Fruit fly (Drosophila melanogaster) whole organism, embryonic: ENCODE data around the gene Pop4.

Source experiments
- Abd-B ChIP-seq: fragments of 200-800 bp; sonication (Bioruptor generic); optimal IDR thresholded peaks from 2 replicates; lab custom pipeline; 2018; ENCODE audit warnings: missing biosample characterization, mild to moderate bottlenecking, missing genetic modification characterization, moderate library complexity
- Blimp-1 ChIP-seq: fragments of 200-800 bp; sonication (Bioruptor generic); optimal IDR thresholded peaks from 3 replicates; lab custom pipeline; 2018; ENCODE audit warnings: missing biosample characterization, missing genetic modification characterization, mild to moderate bottlenecking, moderate library complexity, missing genetic modification reagents
- C15 ChIP-seq: fragments of 200-800 bp; sonication (Bioruptor generic); IDR thresholded peaks from 3 replicates; pipeline ENCODE4 v1.3.6; 2022; ENCODE audit warnings: missing biosample characterization, missing genetic modification characterization
- CG10431 ChIP-seq: fragments of 200-800 bp; sonication (Bioruptor generic); optimal IDR thresholded peaks from 3 replicates; lab custom pipeline; 2018; ENCODE audit warnings: missing biosample characterization, mild to moderate bottlenecking, missing genetic modification characterization
- CG11560 ChIP-seq: fragments of 200-800 bp; sonication (Bioruptor generic); IDR thresholded peaks from 3 replicates; pipeline ENCODE4 v1.3.6; 2022; ENCODE audit warnings: missing biosample characterization, missing genetic modification characterization
- CG13624 ChIP-seq: fragments of 200-800 bp; sonication (Bioruptor generic); optimal IDR thresholded peaks from 2 replicates; lab custom pipeline; 2016; ENCODE audit warnings: missing biosample characterization, missing genetic modification characterization
- CG1603 ChIP-seq: fragments of 200-800 bp; sonication (Bioruptor generic); optimal IDR thresholded peaks from 2 replicates; lab custom pipeline; 2019; ENCODE audit warnings: missing biosample characterization, mild to moderate bottlenecking, missing genetic modification characterization, moderate library complexity
- CG1647 ChIP-seq: fragments of 200-800 bp; sonication (Bioruptor generic); optimal IDR thresholded peaks from 3 replicates; lab custom pipeline; 2016; ENCODE audit warnings: missing biosample characterization, missing genetic modification characterization
- CG17361 ChIP-seq: fragments of 200-800 bp; sonication (Bioruptor generic); IDR thresholded peaks from 3 replicates; pipeline ENCODE4 v1.3.6; 2022; ENCODE audit warnings: missing biosample characterization, missing genetic modification characterization
- CG17385 ChIP-seq: fragments of 200-800 bp; sonication (Bioruptor generic); optimal IDR thresholded peaks from 3 replicates; lab custom pipeline; 2018; ENCODE audit warnings: missing biosample characterization, mild to moderate bottlenecking, missing genetic modification characterization
- CG18764 ChIP-seq: fragments of 200-800 bp; sonication (Bioruptor generic); optimal IDR thresholded peaks from 3 replicates; lab custom pipeline; 2016; ENCODE audit warnings: missing biosample characterization, missing genetic modification characterization
- CG2199 ChIP-seq: fragments of 200-800 bp; sonication (Bioruptor generic); IDR thresholded peaks from 3 replicates; pipeline ENCODE4 v1.3.6; 2022; ENCODE audit warnings: missing biosample characterization, missing genetic modification characterization
- CG32772 ChIP-seq: fragments of 200-800 bp; sonication (Bioruptor generic); IDR thresholded peaks from 2 replicates; pipeline ENCODE4 v1.3.6; 2022; ENCODE audit warnings: missing biosample characterization, missing genetic modification characterization
- CG3847 ChIP-seq: fragments of 200-800 bp; sonication (Bioruptor generic); IDR thresholded peaks from 2 replicates; pipeline ENCODE4 v1.3.6; 2022; ENCODE audit warnings: missing biosample characterization, missing genetic modification characterization
- CG7271 ChIP-seq: fragments of 200-800 bp; sonication (Bioruptor generic); optimal IDR thresholded peaks from 2 replicates; lab custom pipeline; 2018; ENCODE audit warnings: missing biosample characterization, mild to moderate bottlenecking, missing genetic modification characterization, moderate library complexity
- CG7357 ChIP-seq: fragments of 200-800 bp; sonication (Bioruptor generic); IDR thresholded peaks from 3 replicates; pipeline ENCODE4 v1.3.6; 2022; ENCODE audit warnings: missing biosample characterization, missing genetic modification characterization
- CG7786 ChIP-seq: fragments of 200-800 bp; sonication (Bioruptor generic); optimal IDR thresholded peaks from 2 replicates; lab custom pipeline; 2016; ENCODE audit warnings: missing biosample characterization, missing genetic modification characterization
- CG9727 ChIP-seq: fragments of 200-800 bp; sonication (Bioruptor generic); optimal IDR thresholded peaks from 3 replicates; lab custom pipeline; 2017; ENCODE audit warnings: missing biosample characterization, mild to moderate bottlenecking, missing genetic modification characterization
- Chrac-16 ChIP-seq: fragments of 200-800 bp; sonication (Bioruptor generic); optimal IDR thresholded peaks from 3 replicates; lab custom pipeline; 2016; ENCODE audit warnings: missing biosample characterization, missing genetic modification characterization
- Dad ChIP-seq: fragments of 200-800 bp; sonication (Bioruptor generic); optimal IDR thresholded peaks from 3 replicates; lab custom pipeline; 2016; ENCODE audit warnings: missing biosample characterization, missing genetic modification characterization
- Drgx ChIP-seq: fragments of 200-800 bp; sonication (Bioruptor generic); IDR thresholded peaks from 2 replicates; pipeline ENCODE4 v1.3.6; 2022; ENCODE audit warnings: missing biosample characterization, missing genetic modification characterization
- Ets65A ChIP-seq: fragments of 200-800 bp; sonication (Bioruptor generic); peaks from one replicate; lab custom pipeline; 2016; ENCODE audit warnings: missing biosample characterization, missing genetic modification characterization
- Gsc ChIP-seq: fragments of 200-800 bp; sonication (Bioruptor generic); IDR thresholded peaks from 2 replicates; pipeline ENCODE4 v1.3.6; 2022; ENCODE audit warnings: missing biosample characterization, missing genetic modification characterization
- Hr3 ChIP-seq: fragments of 200-800 bp; sonication (Bioruptor generic); optimal IDR thresholded peaks from 3 replicates; lab custom pipeline; 2016; ENCODE audit warnings: missing biosample characterization, missing genetic modification characterization
- Lpt ChIP-seq: fragments of >200 bp; optimal IDR thresholded peaks from 2 replicates; lab custom pipeline; 2018; ENCODE audit warnings: missing biosample characterization, missing genetic modification characterization
- Myb ChIP-seq: fragments of 200-800 bp; sonication (Bioruptor generic); optimal IDR thresholded peaks from 2 replicates; lab custom pipeline; 2016; ENCODE audit warnings: missing biosample characterization, missing genetic modification characterization
- Oaz ChIP-seq: fragments of 200-800 bp; sonication (Bioruptor generic); IDR thresholded peaks from 2 replicates; pipeline ENCODE4 v1.3.6; 2022; ENCODE audit warnings: missing biosample characterization, missing genetic modification characterization
- Oli ChIP-seq: fragments of 200-800 bp; sonication (Bioruptor generic); optimal IDR thresholded peaks from 2 replicates; lab custom pipeline; 2018; ENCODE audit warnings: missing biosample characterization, mild to moderate bottlenecking, missing genetic modification characterization, moderate library complexity
- Rx ChIP-seq: fragments of 200-800 bp; sonication (Bioruptor generic); IDR thresholded peaks from 2 replicates; pipeline ENCODE4 v1.3.6; 2022; ENCODE audit warnings: missing biosample characterization, missing genetic modification characterization
- Sry-β ChIP-seq: fragments of 200-800 bp; sonication (Bioruptor generic); optimal IDR thresholded peaks from 2 replicates; lab custom pipeline; 2018; ENCODE audit warnings: missing biosample characterization, mild to moderate bottlenecking, missing genetic modification characterization, moderate library complexity
- Taf1 ChIP-seq: fragments of 200-800 bp; sonication (Bioruptor generic); IDR thresholded peaks from 2 replicates; pipeline ENCODE4 v1.3.6; 2022; ENCODE audit warnings: missing biosample characterization, missing genetic modification characterization
- abd-A ChIP-seq: fragments of 200-800 bp; sonication (Bioruptor generic); optimal IDR thresholded peaks from 3 replicates; lab custom pipeline; 2019; ENCODE audit warnings: missing biosample characterization, mild to moderate bottlenecking, missing genetic modification characterization, moderate library complexity
- caup ChIP-seq: fragments of 200-800 bp; sonication (Bioruptor generic); optimal IDR thresholded peaks from 3 replicates; lab custom pipeline; 2017; ENCODE audit warnings: missing biosample characterization, mild to moderate bottlenecking, missing genetic modification characterization, moderate library complexity; ENCODE audit not compliant: severe bottlenecking
- crp ChIP-seq, 2 experiments: fragments of 200-800 bp; sonication (Bioruptor generic); optimal IDR thresholded peaks; 2 replicates in 1 of 2; 3 replicates in 1 of 2; lab custom pipeline; 2017; ENCODE audit warnings: missing biosample characterization in 2 of 2, missing genetic modification characterization in 2 of 2, mild to moderate bottlenecking in 1 of 2, moderate library complexity in 1 of 2
- danr ChIP-seq: fragments of 200-800 bp; sonication (Bioruptor generic); IDR thresholded peaks from 2 replicates; pipeline ENCODE4 v1.3.6; 2022; ENCODE audit warnings: missing biosample characterization, missing genetic modification characterization
- emc ChIP-seq: fragments of 200-800 bp; sonication (Bioruptor generic); optimal IDR thresholded peaks from 2 replicates; lab custom pipeline; 2016; ENCODE audit warnings: missing biosample characterization, missing genetic modification characterization
- en ChIP-seq: fragments of 200-800 bp; sonication (Bioruptor generic); optimal IDR thresholded peaks from 2 replicates; lab custom pipeline; 2016; ENCODE audit warnings: missing biosample characterization, missing genetic modification characterization
- eve ChIP-seq, 2 experiments: fragments of >200 bp; optimal IDR thresholded peaks; 2 replicates each; lab custom pipeline; 2017; ENCODE audit warnings: missing biosample characterization in 2 of 2, missing genetic modification characterization in 2 of 2
- gcm ChIP-seq: fragments of 200-800 bp; sonication (Bioruptor generic); optimal IDR thresholded peaks from 2 replicates; lab custom pipeline; 2019; ENCODE audit warnings: missing biosample characterization, mild to moderate bottlenecking, missing genetic modification characterization, moderate library complexity
- her ChIP-seq: fragments of 200-800 bp; sonication (Bioruptor generic); optimal IDR thresholded peaks from 2 replicates; lab custom pipeline; 2016; ENCODE audit warnings: missing biosample characterization, missing genetic modification characterization
- jumu ChIP-seq: fragments of 200-800 bp; sonication (Bioruptor generic); optimal IDR thresholded peaks from 3 replicates; lab custom pipeline; 2016; ENCODE audit warnings: missing biosample characterization, missing genetic modification characterization
- kay ChIP-seq: fragments of 200-800 bp; sonication (Bioruptor generic); optimal IDR thresholded peaks from 2 replicates; lab custom pipeline; 2016; ENCODE audit warnings: missing biosample characterization, missing genetic modification characterization
- lilli ChIP-seq: fragments of 200-800 bp; sonication (Bioruptor generic); optimal IDR thresholded peaks from 3 replicates; lab custom pipeline; 2016; ENCODE audit warnings: missing biosample characterization, missing genetic modification characterization
- lola ChIP-seq, 3 experiments: fragments of >200 bp in 2 of 3; fragments of 200-800 bp in 1 of 3; sonication (Bioruptor generic) in 1 of 3; optimal IDR thresholded peaks; 2 replicates each; lab custom pipeline; 2017 to 2019; ENCODE audit warnings: missing biosample characterization in 3 of 3, missing genetic modification characterization in 3 of 3, mild to moderate bottlenecking in 1 of 3, moderate library complexity in 1 of 3
- luna ChIP-seq: fragments of 200-800 bp; sonication (Bioruptor generic); optimal IDR thresholded peaks from 2 replicates; lab custom pipeline; 2016; ENCODE audit warnings: missing biosample characterization, missing genetic modification characterization
- nerfin-1 ChIP-seq: fragments of 200-800 bp; sonication (Bioruptor generic); optimal IDR thresholded peaks from 3 replicates; lab custom pipeline; 2019; ENCODE audit warnings: missing biosample characterization, mild to moderate bottlenecking, missing genetic modification characterization, moderate library complexity
- peb ChIP-seq: fragments of 200-800 bp; sonication (Bioruptor generic); IDR thresholded peaks from 2 replicates; pipeline ENCODE4 v1.3.6; 2022; ENCODE audit warnings: missing biosample characterization, missing genetic modification characterization
- pfk ChIP-seq: fragments of 200-800 bp; sonication (Bioruptor generic); optimal IDR thresholded peaks from 2 replicates; lab custom pipeline; 2018; ENCODE audit warnings: missing biosample characterization, mild to moderate bottlenecking, missing genetic modification characterization, moderate library complexity
- prd ChIP-seq, 3 experiments: fragments of >200 bp in 2 of 3; fragments of 200-800 bp in 1 of 3; sonication (Bioruptor generic) in 1 of 3; optimal IDR thresholded peaks in 2 of 3; IDR thresholded peaks in 1 of 3; 2 replicates in 2 of 3; 3 replicates in 1 of 3; pipeline versions ENCODE4 v1.3.6 to Lab custom; 2017 to 2022; ENCODE audit warnings: missing biosample characterization in 1 of 3, missing genetic modification characterization in 1 of 3
- pum ChIP-seq: fragments of 200-800 bp; sonication (Bioruptor generic); optimal IDR thresholded peaks from 2 replicates; lab custom pipeline; 2016; ENCODE audit warnings: missing biosample characterization, missing genetic modification characterization
- twi ChIP-seq: fragments of 200-800 bp; optimal IDR thresholded peaks from 2 replicates; lab custom pipeline; 2019; ENCODE audit warnings: missing biosample characterization, mild to moderate bottlenecking, missing genetic modification characterization, moderate library complexity
- zf30C ChIP-seq: fragments of 200-800 bp; sonication (Bioruptor generic); optimal IDR thresholded peaks from 3 replicates; lab custom pipeline; 2018; ENCODE audit warnings: missing biosample characterization, mild to moderate bottlenecking, missing genetic modification characterization

The Pop4 gene

dm6 chr3L:8018665-8019070, 40.2 kb upstream of the Pop4 start (continued):
- no peak for TF ChIP-seq Lpt
- TF ChIP-seq CG7786, result no peak
- no peak for TF ChIP-seq Gsc (GFP tag; lab: Robert Waterston, UW)
- TF ChIP-seq lola (GFP tag; optimal IDR thresholded peaks at IDR 0.05; lab: Kevin White, UChicago), result peak in 1 of 3 experiments; percentile 14
- TF ChIP-seq CG9727 (GFP tag; lab: Kevin White, UChicago), result no peak
- TF ChIP-seq her (GFP tag; lab: Kevin White, UChicago), result no peak
- TF ChIP-seq Taf1 (GFP tag; lab: Robert Waterston, UW), result no peak
- no peak for TF ChIP-seq CG32772 (GFP tag; lab: Robert Waterston, UW)
- no peak for TF ChIP-seq CG3847 (GFP tag; lab: Robert Waterston, UW)
- TF ChIP-seq peb, result no peak
- no peak for TF ChIP-seq CG1647 (GFP tag; lab: Kevin White, UChicago)
- no peak for TF ChIP-seq CG13624 (GFP tag; lab: Kevin White, UChicago)
- TF ChIP-seq CG17361, result no peak
- TF ChIP-seq CG10431 (GFP tag; lab: Kevin White, UChicago), result peak; percentile 63
- TF ChIP-seq pum (GFP tag; lab: Kevin White, UChicago), result no peak
- TF ChIP-seq gcm (GFP tag; lab: Kevin White, UChicago), result peak; percentile 66
- peak; percentile 33 for TF ChIP-seq twi (tag; lab: Kevin White, UChicago)
- TF ChIP-seq Oaz, result no peak
- no peak for TF ChIP-seq Myb
- TF ChIP-seq pfk (GFP tag; lab: Kevin White, UChicago), result no peak
- no peak for TF ChIP-seq danr
- no peak for TF ChIP-seq Drgx (GFP tag; lab: Robert Waterston, UW)
- TF ChIP-seq zf30C (GFP tag; lab: Kevin White, UChicago), result no peak
- no peak for TF ChIP-seq jumu
- peak; percentile 34 for TF ChIP-seq CG17385
- TF ChIP-seq prd (optimal IDR thresholded peaks at IDR 0.05; lab: Kevin White, UChicago), result no peak
- TF ChIP-seq prd (GFP tag; IDR thresholded peaks at IDR 0.05; lab: Robert Waterston, UW), result no peak
- TF ChIP-seq en (GFP tag; lab: Kevin White, UChicago), result no peak
- TF ChIP-seq luna (GFP tag; lab: Kevin White, UChicago), result no peak
- TF ChIP-seq crp (GFP tag; optimal IDR thresholded peaks at IDR 0.05; lab: Kevin White, UChicago), result no peak
- no peak for TF ChIP-seq Rx (GFP tag; lab: Robert Waterston, UW)
- no peak; the same call in 2 of the 3 replicates for TF ChIP-seq CG2199
- TF ChIP-seq Sry-β (GFP tag; lab: Kevin White, UChicago), result peak; percentile 14
- no peak for TF ChIP-seq Chrac-16 (GFP tag; lab: Kevin White, UChicago)
- TF ChIP-seq Oli (tag; lab: Kevin White, UChicago), result no peak
- TF ChIP-seq CG18764 (GFP tag; lab: Kevin White, UChicago), result no peak
- TF ChIP-seq CG7271 (tag; lab: Kevin White, UChicago), result no peak
- no peak for TF ChIP-seq Ets65A
- no peak for TF ChIP-seq emc (GFP tag; lab: Kevin White, UChicago)
- no peak for TF ChIP-seq abd-A (tag; lab: Kevin White, UChicago)
- TF ChIP-seq CG11560 (tag; lab: Robert Waterston, UW), result no peak
- TF ChIP-seq CG1603 (tag; lab: Kevin White, UChicago), result peak; percentile 17
- TF ChIP-seq Dad (GFP tag; lab: Kevin White, UChicago), result no peak
- TF ChIP-seq Hr3 (GFP tag; lab: Kevin White, UChicago), result no peak
- no peak for TF ChIP-seq caup (GFP tag; lab: Kevin White, UChicago)
- TF ChIP-seq nerfin-1 (tag; lab: Kevin White, UChicago), result peak; percentile 43
- no peak for TF ChIP-seq C15 (GFP tag; lab: Robert Waterston, UW)
- TF ChIP-seq eve (GFP tag; optimal IDR thresholded peaks at IDR 0.05; lab: Kevin White, UChicago), result no peak
- TF ChIP-seq Abd-B, result no peak
- TF ChIP-seq kay (GFP tag; lab: Kevin White, UChicago), result no peak
- TF ChIP-seq CG7357 (GFP tag; lab: Robert Waterston, UW), result no peak
- TF ChIP-seq lilli (GFP tag; lab: Kevin White, UChicago), result no peak
- peak; percentile 11 for TF ChIP-seq Blimp-1 (GFP tag; lab: Kevin White, UChicago)
